Fruit fly (Drosophila melanogaster) whole organism, embryonic: Measurements from ENCODE around the gene Stat92E.

Experiments used
- Abd-B ChIP-seq: fragments of 200-800 bp; sonication (Bioruptor generic); optimal IDR thresholded peaks from 2 replicates; lab custom pipeline; 2018; ENCODE audit warnings: missing biosample characterization, mild to moderate bottlenecking, missing genetic modification characterization, moderate library complexity
- BtbVII ChIP-seq: fragments of 200-800 bp; sonication (Bioruptor generic); optimal IDR thresholded peaks from 3 replicates; lab custom pipeline; 2017; ENCODE audit warnings: missing biosample characterization, mild to moderate bottlenecking, missing genetic modification characterization
- CG10147 ChIP-seq: fragments of 200-800 bp; sonication (Bioruptor generic); optimal IDR thresholded peaks from 2 replicates; lab custom pipeline; 2019; ENCODE audit warnings: missing biosample characterization, mild to moderate bottlenecking, missing genetic modification characterization, moderate library complexity
- CG10267 ChIP-seq: fragments of 200-800 bp; sonication (Bioruptor generic); optimal IDR thresholded peaks from 2 replicates; lab custom pipeline; 2018; ENCODE audit warnings: missing biosample characterization, mild to moderate bottlenecking, missing genetic modification characterization, moderate library complexity
- CG10959 ChIP-seq: fragments of 200-800 bp; sonication (Bioruptor generic); IDR thresholded peaks from 2 replicates; pipeline ENCODE4 v1.3.6; 2022; ENCODE audit warnings: missing biosample characterization, missing genetic modification characterization
- CG11093 ChIP-seq: fragments of 200-800 bp; sonication (Bioruptor generic); IDR thresholded peaks from 3 replicates; pipeline ENCODE4 v1.3.6; 2022; ENCODE audit warnings: missing biosample characterization, missing genetic modification characterization
- CG13424 ChIP-seq: fragments of 200-800 bp; sonication (Bioruptor generic); optimal IDR thresholded peaks from 2 replicates; lab custom pipeline; 2019; ENCODE audit warnings: missing biosample characterization, mild to moderate bottlenecking, missing genetic modification characterization, moderate library complexity
- CG14050 ChIP-seq: fragments of 200-800 bp; sonication (Bioruptor generic); IDR thresholded peaks from 3 replicates; pipeline ENCODE4 v1.3.6; 2022; ENCODE audit warnings: missing biosample characterization, missing genetic modification characterization
- CG15514 ChIP-seq: fragments of 200-800 bp; sonication (Bioruptor generic); optimal IDR thresholded peaks from 3 replicates; lab custom pipeline; 2017; ENCODE audit warnings: missing biosample characterization, missing genetic modification characterization, mild to moderate bottlenecking, moderate library complexity, missing genetic modification reagents
- CG17361 ChIP-seq: fragments of 200-800 bp; sonication (Bioruptor generic); IDR thresholded peaks from 3 replicates; pipeline ENCODE4 v1.3.6; 2022; ENCODE audit warnings: missing biosample characterization, missing genetic modification characterization
- CG2116 ChIP-seq: fragments of 200-800 bp; sonication (Bioruptor generic); optimal IDR thresholded peaks from 3 replicates; lab custom pipeline; 2018; ENCODE audit warnings: missing biosample characterization, mild to moderate bottlenecking, missing genetic modification characterization
- CG2202 ChIP-seq: fragments of 200-800 bp; sonication (Bioruptor generic); optimal IDR thresholded peaks from 2 replicates; lab custom pipeline; 2018; ENCODE audit warnings: missing biosample characterization, mild to moderate bottlenecking, missing genetic modification characterization
- CG3407 ChIP-seq: fragments of 200-800 bp; sonication (Bioruptor generic); optimal IDR thresholded peaks from 2 replicates; lab custom pipeline; 2018; ENCODE audit warnings: missing biosample characterization, mild to moderate bottlenecking, missing genetic modification characterization
- CG42726 ChIP-seq: fragments of 200-800 bp; sonication (Bioruptor generic); IDR thresholded peaks from 2 replicates; pipeline ENCODE4 v1.3.6; 2022; ENCODE audit warnings: missing biosample characterization, missing genetic modification characterization; ENCODE audit not compliant: partially characterized antibody
- CG4328 ChIP-seq: fragments of 200-800 bp; sonication (Bioruptor generic); optimal IDR thresholded peaks from 3 replicates; lab custom pipeline; 2017; ENCODE audit warnings: missing biosample characterization, missing genetic modification reagents, missing genetic modification characterization
- CG4730 ChIP-seq: fragments of 200-800 bp; sonication (Bioruptor generic); IDR thresholded peaks from 2 replicates; pipeline ENCODE4 v1.3.6; 2022; ENCODE audit warnings: missing biosample characterization, missing genetic modification characterization
- CG4854 ChIP-seq: fragments of 200-800 bp; sonication (Bioruptor generic); optimal IDR thresholded peaks from 2 replicates; lab custom pipeline; 2016; ENCODE audit warnings: missing biosample characterization, missing genetic modification characterization, inconsistent platforms
- CG6175 ChIP-seq: fragments of 200-800 bp; sonication (Bioruptor generic); IDR thresholded peaks from 3 replicates; pipeline ENCODE4 v1.3.6; 2022; ENCODE audit warnings: missing biosample characterization, missing genetic modification characterization
- CG6272 ChIP-seq: fragments of 200-800 bp; sonication (Bioruptor generic); IDR thresholded peaks from 2 replicates; pipeline ENCODE4 v1.3.6; 2022; ENCODE audit warnings: missing biosample characterization, missing genetic modification characterization
- CG7357 ChIP-seq: fragments of 200-800 bp; sonication (Bioruptor generic); IDR thresholded peaks from 3 replicates; pipeline ENCODE4 v1.3.6; 2022; ENCODE audit warnings: missing biosample characterization, missing genetic modification characterization
- CG7556 ChIP-seq: fragments of 200-800 bp; sonication (Bioruptor generic); optimal IDR thresholded peaks from 2 replicates; lab custom pipeline; 2017; ENCODE audit warnings: missing biosample characterization, mild to moderate bottlenecking, missing genetic modification characterization
- CG7963 ChIP-seq: fragments of 200-800 bp; sonication (Bioruptor generic); IDR thresholded peaks from 3 replicates; pipeline ENCODE4 v1.3.6; 2022; ENCODE audit warnings: missing biosample characterization, missing genetic modification characterization; ENCODE audit not compliant: partially characterized antibody
- CG7987 ChIP-seq: fragments of 200-800 bp; sonication (Bioruptor generic); optimal IDR thresholded peaks from 2 replicates; lab custom pipeline; 2018; ENCODE audit warnings: missing biosample characterization, mild to moderate bottlenecking, missing genetic modification characterization, moderate library complexity
- CTCF ChIP-seq: fragments of 200-800 bp; sonication (Bioruptor generic); optimal IDR thresholded peaks from 2 replicates; lab custom pipeline; 2017; ENCODE audit warnings: missing biosample characterization, mild to moderate bottlenecking, missing genetic modification characterization, moderate library complexity
- Dip3 ChIP-seq: fragments of 200-800 bp; sonication (Bioruptor generic); optimal IDR thresholded peaks from 3 replicates; lab custom pipeline; 2016; ENCODE audit warnings: missing biosample characterization, missing genetic modification characterization
- Dll ChIP-seq: fragments of 200-800 bp; sonication (Bioruptor generic); IDR thresholded peaks from 4 replicates; pipeline ENCODE4 v1.3.6; 2022; ENCODE audit warnings: missing biosample characterization, missing genetic modification characterization; ENCODE audit not compliant: partially characterized antibody
- Ets65A ChIP-seq: fragments of 200-800 bp; sonication (Bioruptor generic); peaks from one replicate; lab custom pipeline; 2016; ENCODE audit warnings: missing biosample characterization, missing genetic modification characterization
- HHEX ChIP-seq: fragments of 200-800 bp; sonication (Bioruptor generic); optimal IDR thresholded peaks from 3 replicates; lab custom pipeline; 2017; ENCODE audit warnings: missing biosample characterization, mild to moderate bottlenecking, missing genetic modification characterization, missing genetic modification reagents
- Hr39 ChIP-seq: fragments of >200 bp; optimal IDR thresholded peaks from 2 replicates; lab custom pipeline; 2017
- Lhr ChIP-seq: fragments of 200-800 bp; sonication (Bioruptor generic); optimal IDR thresholded peaks from 3 replicates; lab custom pipeline; 2017; ENCODE audit warnings: mild to moderate bottlenecking, missing biosample characterization, missing genetic modification reagents, missing genetic modification characterization
- Max ChIP-seq: fragments of 200-800 bp; sonication (Bioruptor generic); optimal IDR thresholded peaks from 2 replicates; lab custom pipeline; 2016; ENCODE audit warnings: missing biosample characterization, mild to moderate bottlenecking, missing genetic modification characterization
- Med ChIP-seq: fragments of 200-800 bp; sonication (Bioruptor generic); peaks from one replicate; lab custom pipeline; 2016; ENCODE audit warnings: missing biosample characterization, missing genetic modification characterization, mild to moderate bottlenecking, inconsistent platforms, moderate library complexity
- Myb ChIP-seq: fragments of 200-800 bp; sonication (Bioruptor generic); optimal IDR thresholded peaks from 2 replicates; lab custom pipeline; 2016; ENCODE audit warnings: missing biosample characterization, missing genetic modification characterization
- Neu2 ChIP-seq: fragments of 200-800 bp; sonication (Bioruptor generic); optimal IDR thresholded peaks from 3 replicates; lab custom pipeline; 2016; ENCODE audit warnings: missing biosample characterization, missing genetic modification characterization, borderline replicate concordance
- Optix ChIP-seq: fragments of 200-800 bp; sonication (Bioruptor generic); IDR thresholded peaks from 3 replicates; pipeline ENCODE4 v1.3.6; 2022; ENCODE audit warnings: missing biosample characterization, missing genetic modification characterization
- bab2 ChIP-seq: fragments of 200-800 bp; sonication (Bioruptor generic); optimal IDR thresholded peaks from 2 replicates; lab custom pipeline; 2016; ENCODE audit warnings: missing biosample characterization, missing genetic modification characterization
- ci ChIP-seq: fragments of 200-800 bp; sonication (Bioruptor generic); IDR thresholded peaks from 3 replicates; pipeline ENCODE4 v1.3.6; 2022; ENCODE audit warnings: missing biosample characterization, missing genetic modification characterization
- dan ChIP-seq: fragments of 200-800 bp; sonication (Bioruptor generic); IDR thresholded peaks from 2 replicates; pipeline ENCODE4 v1.3.6; 2022; ENCODE audit warnings: missing biosample characterization, missing genetic modification characterization
- dati ChIP-seq: fragments of 200-800 bp; sonication (Bioruptor generic); IDR thresholded peaks from 2 replicates; pipeline ENCODE4 v1.3.6; 2022; ENCODE audit warnings: missing biosample characterization, missing genetic modification characterization
- dmrt99B ChIP-seq: fragments of 200-800 bp; sonication (Bioruptor generic); optimal IDR thresholded peaks from 2 replicates; lab custom pipeline; 2018; ENCODE audit warnings: missing biosample characterization, mild to moderate bottlenecking, missing genetic modification characterization, moderate library complexity
- grn ChIP-seq: fragments of 200-800 bp; sonication (Bioruptor generic); optimal IDR thresholded peaks from 3 replicates; lab custom pipeline; 2017; ENCODE audit warnings: missing biosample characterization, missing genetic modification characterization
- h ChIP-seq: fragments of >200 bp; optimal IDR thresholded peaks from 2 replicates; lab custom pipeline; 2017
- jing ChIP-seq: fragments of 200-800 bp; sonication (Bioruptor generic); optimal IDR thresholded peaks from 2 replicates; lab custom pipeline; 2018; ENCODE audit warnings: missing biosample characterization, mild to moderate bottlenecking, missing genetic modification characterization
- p53 ChIP-seq: fragments of 200-800 bp; sonication (Bioruptor generic); optimal IDR thresholded peaks from 2 replicates; lab custom pipeline; 2016; ENCODE audit warnings: missing biosample characterization, missing genetic modification characterization
- pita ChIP-seq: fragments of 200-800 bp; sonication (Bioruptor generic); optimal IDR thresholded peaks from 2 replicates; lab custom pipeline; 2017; ENCODE audit warnings: missing biosample characterization, mild to moderate bottlenecking, missing genetic modification characterization
- sc ChIP-seq, 3 experiments: fragments of >200 bp in 2 of 3; fragments of 200-800 bp in 1 of 3; sonication (Bioruptor generic) in 1 of 3; optimal IDR thresholded peaks; 2 replicates in 2 of 3; 3 replicates in 1 of 3; lab custom pipeline; 2017; ENCODE audit warnings: mild to moderate bottlenecking in 1 of 3, missing biosample characterization in 1 of 3, missing genetic modification characterization in 1 of 3, missing genetic modification reagents in 1 of 3
- slbo ChIP-seq: fragments of 200-800 bp; sonication (Bioruptor generic); IDR thresholded peaks from 2 replicates; pipeline ENCODE4 v1.3.6; 2022; ENCODE audit warnings: missing biosample characterization, missing genetic modification characterization
- so ChIP-seq: fragments of 200-800 bp; sonication (Bioruptor generic); IDR thresholded peaks from 3 replicates; pipeline ENCODE4 v1.3.6; 2022; ENCODE audit warnings: missing biosample characterization, missing genetic modification characterization
- toy ChIP-seq: fragments of 200-800 bp; sonication (Bioruptor generic); IDR thresholded peaks from 2 replicates; pipeline ENCODE4 v1.3.6; 2022; ENCODE audit warnings: missing biosample characterization, missing genetic modification characterization
- tup ChIP-seq: fragments of 200-800 bp; sonication (Bioruptor generic); optimal IDR thresholded peaks from 2 replicates; lab custom pipeline; 2016; ENCODE audit warnings: missing biosample characterization, mild to moderate bottlenecking, missing genetic modification characterization, moderate library complexity
- usp ChIP-seq: fragments of >200 bp; optimal IDR thresholded peaks from 2 replicates; lab custom pipeline; 2017; ENCODE audit warnings: missing biosample characterization, missing genetic modification characterization
- yki ChIP-seq: fragments of >200 bp; optimal IDR thresholded peaks from 3 replicates; lab custom pipeline; 2018
- zen2 ChIP-seq: fragments of 200-800 bp; sonication (Bioruptor generic); IDR thresholded peaks from 3 replicates; pipeline ENCODE4 v1.3.6; 2022; ENCODE audit warnings: missing biosample characterization, missing genetic modification characterization; ENCODE audit not compliant: partially characterized antibody

Gene Stat92E

DNA sequence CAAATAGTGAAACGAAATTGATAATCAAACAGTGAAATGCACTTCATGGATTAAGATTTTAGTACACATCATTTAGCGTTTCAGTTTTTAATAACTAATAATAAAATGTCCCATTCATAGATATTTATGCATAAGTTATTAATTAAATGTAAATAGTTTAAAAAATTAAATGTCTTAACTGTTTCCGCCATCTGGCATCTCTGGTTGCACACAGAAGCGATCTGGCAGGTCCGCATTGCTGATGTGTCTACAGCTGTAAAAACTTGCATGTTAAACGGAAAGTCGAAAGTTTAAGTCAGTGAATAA, 36.3 kb upstream of the Stat92E start, which contains the start of gene Srp72 (continued):
- peak; percentile 25 for TF ChIP-seq Dip3 (GFP tag; lab: Kevin White, UChicago)
- no peak for TF ChIP-seq CG4730
- peak; percentile 50 for TF ChIP-seq Max
- TF ChIP-seq grn (GFP tag; lab: Kevin White, UChicago): no peak
- TF ChIP-seq Ets65A (GFP tag; lab: Kevin White, UChicago): no peak
- no peak for TF ChIP-seq zen2 (GFP tag; lab: Robert Waterston, UW)
- peak; percentile 26 for TF ChIP-seq Lhr (GFP tag; lab: Kevin White, UChicago)
- TF ChIP-seq usp (GFP tag; lab: Kevin White, UChicago): no peak
- peak; percentile 86 for TF ChIP-seq Med (GFP tag; lab: Kevin White, UChicago)
- no peak for TF ChIP-seq CG7987
- TF ChIP-seq CG7556 (GFP tag; lab: Kevin White, UChicago): no peak
- 0 out of 3 replicates have a peak, but pooled peaks have one; percentile 41 for TF ChIP-seq so
- no peak for TF ChIP-seq dan (GFP tag; lab: Robert Waterston, UW)
- no peak for TF ChIP-seq toy (GFP tag; lab: Robert Waterston, UW)
- peak; percentile 45 for TF ChIP-seq CG10147 (GFP tag; lab: Kevin White, UChicago)
- no peak for TF ChIP-seq h
- TF ChIP-seq dmrt99B (tag; lab: Kevin White, UChicago): peak; percentile 37
- TF ChIP-seq CG10267 (tag; lab: Kevin White, UChicago): peak; percentile 74
- peak; percentile 70 for TF ChIP-seq slbo
- no peak; the same call in 2 of the 3 replicates for TF ChIP-seq CG14050 (GFP tag; lab: Robert Waterston, UW)
- TF ChIP-seq CTCF (GFP tag; lab: Kevin White, UChicago): no peak
- no peak for TF ChIP-seq CG7963 (GFP tag; lab: Robert Waterston, UW)
- TF ChIP-seq bab2 (GFP tag; lab: Kevin White, UChicago): peak; percentile 20
- peak; percentile 16 for TF ChIP-seq tup
- 0 out of 4 replicates have a peak, but pooled peaks have one; percentile 43 for TF ChIP-seq Dll
- TF ChIP-seq CG42726: no peak
- TF ChIP-seq CG4854: no peak
- no peak for TF ChIP-seq pita
- no peak for TF ChIP-seq CG3407 (GFP tag; lab: Kevin White, UChicago)
- no peak for TF ChIP-seq Myb (GFP tag; lab: Kevin White, UChicago)
- TF ChIP-seq CG4328: peak; percentile 29
- no peak for TF ChIP-seq CG11093
- TF ChIP-seq CG2116 (GFP tag; lab: Kevin White, UChicago): peak; percentile 18
- no peak for TF ChIP-seq CG6272
- peak; percentile 22 for TF ChIP-seq HHEX
- no peak for TF ChIP-seq jing (GFP tag; lab: Kevin White, UChicago)
- peak; percentile 71 for TF ChIP-seq ci (GFP tag; lab: Robert Waterston, UW)
- no peak for TF ChIP-seq CG10959
- no peak for TF ChIP-seq Neu2 (GFP tag; lab: Kevin White, UChicago)
- TF ChIP-seq Optix: no peak
- no peak for TF ChIP-seq sc (optimal IDR thresholded peaks at IDR 0.05; lab: Kevin White, UChicago)
- TF ChIP-seq sc (GFP tag; optimal IDR thresholded peaks at IDR 0.05; lab: Kevin White, UChicago): no peak
- peak; percentile 14; the same call in 1 of the 3 replicates for TF ChIP-seq CG7357 (GFP tag; lab: Robert Waterston, UW)
- no peak for TF ChIP-seq Hr39
- TF ChIP-seq Abd-B (GFP tag; lab: Kevin White, UChicago): no peak
- no peak for TF ChIP-seq BtbVII (GFP tag; lab: Kevin White, UChicago)
- peak; percentile 52 for TF ChIP-seq CG15514 (GFP tag; lab: Kevin White, UChicago)
- TF ChIP-seq CG2202 (tag; lab: Kevin White, UChicago): no peak
- no peak for TF ChIP-seq CG17361 (GFP tag; lab: Robert Waterston, UW)
- peak; percentile 55 for TF ChIP-seq CG13424 (tag; lab: Kevin White, UChicago)
- no peak for TF ChIP-seq CG6175 (GFP tag; lab: Robert Waterston, UW)
- no peak for TF ChIP-seq dati (GFP tag; lab: Robert Waterston, UW)
- TF ChIP-seq yki (lab: Kevin White, UChicago): no peak
- no peak for TF ChIP-seq p53 (GFP tag; lab: Kevin White, UChicago)
